Worm (Caenorhabditis elegans) whole organism, early embryonic: ENCODE measurements around the gene nhr-269.
"Not testable (repeated sequence)": the region's sequence is repeated elsewhere in the genome, so short reads cannot be mapped to it uniquely, and the experiment has no call there.

Experiments
- B0310.2 ChIP-seq: sonication (generic microtip); optimal IDR thresholded peaks from 2 replicates; lab custom pipeline; 2016; ENCODE audit warnings: mild to moderate bottlenecking, missing genetic modification characterization, missing compliant biosample characterization
- F13C5.2 ChIP-seq: sonication (generic microtip); optimal IDR thresholded peaks from 2 replicates; lab custom pipeline; 2017; ENCODE audit warnings: mild to moderate bottlenecking, missing genetic modification characterization, inconsistent platforms, missing compliant biosample characterization
- aly-1 ChIP-seq: sonication (generic microtip); optimal IDR thresholded peaks from 2 replicates; lab custom pipeline; 2016; ENCODE audit warnings: missing genetic modification characterization, missing compliant biosample characterization
- ama-1 ChIP-seq: fragments of 150-350 bp; optimal IDR thresholded peaks from 2 replicates; lab custom pipeline; 2014
- ceh-13 ChIP-seq: fragments of 200-800 bp; sonication (Bioruptor generic); optimal IDR thresholded peaks from 2 replicates; lab custom pipeline; 2018; ENCODE audit warnings: mild to moderate bottlenecking, missing genetic modification characterization, missing compliant biosample characterization
- ceh-36 ChIP-seq: sonication (generic microtip); optimal IDR thresholded peaks from 2 replicates; lab custom pipeline; 2016; ENCODE audit warnings: missing genetic modification characterization, inconsistent platforms, missing compliant biosample characterization
- ets-7 ChIP-seq: sonication (generic microtip); optimal IDR thresholded peaks from 2 replicates; lab custom pipeline; 2016; ENCODE audit warnings: missing genotype, missing genetic modification characterization, missing compliant biosample characterization
- flt-1 ChIP-seq: fragments of 200-800 bp; sonication (Bioruptor generic); IDR thresholded peaks from 2 replicates; pipeline ENCODE4 v1.3.6; 2022; ENCODE audit warnings: missing genetic modification characterization, missing compliant biosample characterization
- hmbx-1 ChIP-seq: sonication (generic microtip); optimal IDR thresholded peaks from 2 replicates; lab custom pipeline; 2016; ENCODE audit warnings: mild to moderate bottlenecking, missing genetic modification characterization, missing compliant biosample characterization
- hmg-4 ChIP-seq: fragments of 200-800 bp; sonication (Bioruptor generic); optimal IDR thresholded peaks from 2 replicates; lab custom pipeline; 2018; ENCODE audit warnings: mild to moderate bottlenecking, missing genetic modification characterization, missing compliant biosample characterization
- hnd-1 ChIP-seq: sonication (generic microtip); optimal IDR thresholded peaks from 2 replicates; lab custom pipeline; 2016; ENCODE audit warnings: missing genetic modification characterization, missing compliant biosample characterization
- pes-1 ChIP-seq: fragments of 200-800 bp; sonication (Bioruptor generic); IDR thresholded peaks from 2 replicates; pipeline ENCODE4 v1.3.6; 2022; ENCODE audit warnings: missing genetic modification reagents, missing genetic modification characterization, missing compliant biosample characterization
- scrt-1 ChIP-seq: fragments of 200-800 bp; sonication (Bioruptor generic); IDR thresholded peaks from 2 replicates; pipeline ENCODE4 v1.3.6; 2022; ENCODE audit warnings: missing genetic modification characterization, missing compliant biosample characterization
- sea-1 ChIP-seq: fragments of 200-800 bp; sonication (Bioruptor generic); conservative IDR thresholded peaks from 2 replicates; pipeline ENCODE4 v1.3.6; 2022; ENCODE audit warnings: missing genetic modification characterization, missing compliant biosample characterization
- tbx-11 ChIP-seq: fragments of 200-800 bp; sonication (Bioruptor generic); IDR thresholded peaks from 2 replicates; pipeline ENCODE4 v1.3.6; 2022; ENCODE audit warnings: missing genetic modification characterization, missing compliant biosample characterization
- tbx-37 ChIP-seq: fragments of 200-800 bp; sonication (Bioruptor generic); conservative IDR thresholded peaks from 2 replicates; pipeline ENCODE4 v1.3.6; 2022; ENCODE audit warnings: missing genetic modification reagents, missing genetic modification characterization, missing compliant biosample characterization
- tra-4 ChIP-seq: sonication (generic microtip); optimal IDR thresholded peaks from 2 replicates; lab custom pipeline; 2017; ENCODE audit warnings: missing genetic modification characterization, missing compliant biosample characterization

Gene nhr-269

DNA sequence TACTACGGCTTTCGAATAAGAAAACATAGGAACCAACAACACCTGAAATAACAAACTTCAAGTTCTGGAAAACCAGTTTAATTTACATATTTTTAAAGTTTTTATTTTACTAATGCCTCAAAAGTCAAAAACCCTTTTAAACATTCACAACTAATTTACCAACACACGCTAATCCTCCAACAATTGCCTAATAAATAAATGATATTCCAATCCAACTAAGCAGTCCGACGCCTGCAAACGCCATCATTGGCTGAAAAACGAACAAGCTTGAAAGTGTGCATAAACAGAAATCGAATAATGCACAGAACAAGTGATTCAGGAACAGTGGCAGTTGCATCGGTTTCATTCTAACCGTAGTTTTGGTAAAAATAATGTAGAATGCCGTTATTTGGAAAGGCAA lies 1.8 kb downstream of the nhr-269 start:
- TF ChIP-seq ceh-13 (GFP tag; lab: Kevin White, UChicago) (no peak), tbx-11 (GFP tag; lab: Robert Waterston, UW) (no peak)

- TF ChIP-seq tbx-37 (GFP tag; lab: Robert Waterston, UW); tra-4 (tag; lab: Kevin White, UChicago); hmbx-1: not testable (repeated sequence)
These were observed 8.2 kb downstream of the nhr-269 start, which contains the start of gene ech-1.1 for ce11 chrV:15361412-15361811. Gene ech-1.1, minus strand, starts transcription at chrV:15361512.

DNA sequence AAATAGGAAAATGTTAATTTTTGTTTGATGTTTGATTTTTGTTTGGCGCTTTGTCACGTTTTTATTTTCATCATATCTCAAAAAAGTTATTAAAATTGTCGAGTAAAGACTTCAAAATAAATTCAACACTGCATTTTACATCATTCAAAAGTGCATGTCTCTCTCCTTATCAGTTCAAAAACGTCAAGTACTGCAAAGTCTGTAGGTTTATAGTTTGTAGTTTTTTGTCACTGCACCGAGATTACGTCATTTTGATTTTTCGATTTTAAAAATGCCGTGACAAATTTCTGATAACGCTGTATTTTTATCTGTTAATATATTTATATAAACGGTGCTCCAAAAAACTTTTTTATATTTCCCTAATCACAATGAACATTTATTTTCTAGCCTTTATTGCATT lies 15.0 kb downstream of the nhr-269 start, which contains the start of gene C29F3.7:
Gene C29F3.7 (plus strand): TSS at position 254 of the 400 bp plus-strand sequence.
- TF ChIP-seq F13C5.2 (tag; lab: Kevin White, UChicago) (no peak), flt-1 (GFP tag; lab: Robert Waterston, UW) (no peak), hnd-1 (no peak), tbx-11 (GFP tag; lab: Robert Waterston, UW) (no peak), ets-7 (no peak), aly-1 (tag; lab: Kevin White, UChicago) (no peak), B0310.2 (tag; lab: Kevin White, UChicago) (no peak), ceh-36 (tag; lab: Kevin White, UChicago) (no peak), pes-1 (GFP tag; lab: Robert Waterston, UW) (no peak)

DNA sequence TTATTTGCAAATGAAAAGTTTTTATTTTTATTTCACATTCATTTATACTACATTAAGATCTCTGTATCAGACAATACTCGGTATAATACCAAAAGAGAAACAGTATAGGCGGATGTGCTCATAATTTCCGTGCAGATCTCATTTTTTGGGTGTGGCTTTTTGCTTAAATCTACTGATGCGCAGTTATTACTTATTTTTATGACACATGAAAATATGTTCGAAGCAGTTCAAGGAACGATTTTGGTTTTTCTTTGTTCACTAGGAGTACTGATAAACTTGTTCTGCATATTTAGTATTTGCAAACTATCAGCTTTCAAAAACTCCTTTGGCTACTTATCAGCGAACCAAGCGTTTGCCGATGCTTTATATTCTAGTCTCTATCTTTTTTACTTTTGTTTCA lies 17.2 kb downstream of the nhr-269 start, which contains the start of gene srx-58:
Gene srx-58 (plus strand): TSS at position 301 of the 400 bp plus-strand sequence.
- no peak for TF ChIP-seq scrt-1
- no peak for TF ChIP-seq flt-1 (GFP tag; lab: Robert Waterston, UW)
- no peak for TF ChIP-seq ama-1 (lab: Kevin White, UChicago)
- no peak for TF ChIP-seq ceh-36 (tag; lab: Kevin White, UChicago)
- TF ChIP-seq ets-7 = no peak
- no peak for TF ChIP-seq aly-1 (tag; lab: Kevin White, UChicago)
- TF ChIP-seq tbx-37 (GFP tag; lab: Robert Waterston, UW) = no peak
- no peak for TF ChIP-seq ceh-13 (GFP tag; lab: Kevin White, UChicago)
- TF ChIP-seq hmbx-1 = no peak
- TF ChIP-seq hnd-1 = no peak
- no peak for TF ChIP-seq tbx-11 (GFP tag; lab: Robert Waterston, UW)
- no peak for TF ChIP-seq B0310.2 (tag; lab: Kevin White, UChicago)
- TF ChIP-seq tra-4 (tag; lab: Kevin White, UChicago) = no peak
- no peak for TF ChIP-seq hmg-4 (GFP tag; lab: Kevin White, UChicago)

DNA sequence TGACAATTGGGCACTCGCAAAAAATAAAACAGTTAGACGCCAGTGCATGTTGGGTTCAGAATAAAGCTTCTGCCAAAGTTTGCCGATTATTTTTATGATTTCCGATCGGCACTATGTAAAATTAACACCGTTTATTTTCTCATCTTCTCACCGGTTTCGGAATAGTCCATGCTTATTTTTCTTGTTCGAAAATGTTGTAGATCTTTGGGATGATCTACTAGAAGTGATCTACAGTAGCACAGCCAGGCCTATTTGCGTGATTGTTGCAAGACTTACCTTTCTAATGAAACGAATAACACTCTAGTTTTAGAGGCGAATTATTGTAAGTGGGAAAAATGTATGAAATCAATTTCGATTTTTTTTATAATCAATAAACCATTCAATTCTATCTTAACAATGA lies 19.0 kb downstream of the nhr-269 start, which contains the start of gene clec-231:
Gene clec-231 (minus strand): TSS at position 101 of the 400 bp plus-strand sequence.
- TF ChIP-seq hmg-4 (GFP tag; lab: Kevin White, UChicago) (no peak), pes-1 (GFP tag; lab: Robert Waterston, UW) (no peak), tra-4 (tag; lab: Kevin White, UChicago) (no peak), ceh-13 (GFP tag; lab: Kevin White, UChicago) (no peak), B0310.2 (tag; lab: Kevin White, UChicago) (no peak), ets-7 (no peak), F13C5.2 (tag; lab: Kevin White, UChicago) (no peak), flt-1 (GFP tag; lab: Robert Waterston, UW) (no peak), hmbx-1 (no peak), tbx-11 (GFP tag; lab: Robert Waterston, UW) (no peak), aly-1 (tag; lab: Kevin White, UChicago) (no peak), ceh-36 (tag; lab: Kevin White, UChicago) (no peak), ama-1 (lab: Kevin White, UChicago) (no peak), hnd-1 (no peak), scrt-1 (no peak)

ce11 chrV:15349044-15349443 lies 20.6 kb downstream of the nhr-269 start, which contains the start of gene clec-230:
Gene clec-230, minus strand, starts transcription at chrV:15349144.
- no peak for TF ChIP-seq tbx-37 (GFP tag; lab: Robert Waterston, UW)
- no peak for TF ChIP-seq tra-4 (tag; lab: Kevin White, UChicago)
- TF ChIP-seq ets-7 = no peak
- no peak for TF ChIP-seq tbx-11 (GFP tag; lab: Robert Waterston, UW)
- no peak for TF ChIP-seq aly-1 (tag; lab: Kevin White, UChicago)
- no peak for TF ChIP-seq pes-1 (GFP tag; lab: Robert Waterston, UW)
- TF ChIP-seq flt-1 (GFP tag; lab: Robert Waterston, UW) = no peak
- TF ChIP-seq hnd-1 = no peak
- TF ChIP-seq scrt-1 = no peak
- no peak for TF ChIP-seq F13C5.2 (tag; lab: Kevin White, UChicago)
- TF ChIP-seq hmbx-1 = no peak
- no peak for TF ChIP-seq ceh-13 (GFP tag; lab: Kevin White, UChicago)
- no peak for TF ChIP-seq ama-1 (lab: Kevin White, UChicago)
- no peak for TF ChIP-seq hmg-4 (GFP tag; lab: Kevin White, UChicago)
- TF ChIP-seq sea-1 (GFP tag; lab: Robert Waterston, UW) = no peak
- no peak for TF ChIP-seq B0310.2 (tag; lab: Kevin White, UChicago)
- TF ChIP-seq ceh-36 (tag; lab: Kevin White, UChicago) = no peak

- TF ChIP-seq flt-1 (GFP tag; lab: Robert Waterston, UW) (no peak), B0310.2 (tag; lab: Kevin White, UChicago) (no peak), sea-1 (GFP tag; lab: Robert Waterston, UW) (no peak), tbx-11 (GFP tag; lab: Robert Waterston, UW) (no peak), ets-7 (no peak), scrt-1 (no peak), hnd-1 (no peak), ceh-36 (tag; lab: Kevin White, UChicago) (no peak), tbx-37 (GFP tag; lab: Robert Waterston, UW) (no peak), pes-1 (GFP tag; lab: Robert Waterston, UW) (no peak), ceh-13 (GFP tag; lab: Kevin White, UChicago) (no peak), aly-1 (tag; lab: Kevin White, UChicago) (no peak), F13C5.2 (tag; lab: Kevin White, UChicago) (no peak), tra-4 (tag; lab: Kevin White, UChicago) (no peak), hmg-4 (GFP tag; lab: Kevin White, UChicago) (no peak), ama-1 (lab: Kevin White, UChicago) (no peak), hmbx-1 (no peak)
These were observed 22.3 kb downstream of the nhr-269 start, which contains the start of gene C29F3.3 for ce11 chrV:15347292-15347691. Gene C29F3.3, minus strand, starts transcription at chrV:15347392.
